Worm (Caenorhabditis elegans) whole organism, L1 larva: ENCODE data around the gene fmi-1.
A peak's percentile ranks its signal among the peaks of the same experiment; 100 is the strongest.

ENCODE experiments used
- C04F5.9 ChIP-seq: sonication (generic microtip); optimal IDR thresholded peaks from 2 replicates; lab custom pipeline; 2016; ENCODE audit warnings: missing genetic modification characterization, missing compliant biosample characterization
- C16A3.4 ChIP-seq: fragments of 150-350 bp; optimal IDR thresholded peaks from 2 replicates; lab custom pipeline; 2014; ENCODE audit warnings: missing biosample characterization, missing genetic modification characterization
- C34B4.2 ChIP-seq: sonication (generic microtip); optimal IDR thresholded peaks from 2 replicates; lab custom pipeline; 2017; ENCODE audit warnings: mild to moderate bottlenecking, missing genetic modification characterization, missing compliant biosample characterization
- F16B12.6 ChIP-seq: fragments of 150-350 bp; optimal IDR thresholded peaks from 2 replicates; lab custom pipeline; 2014; ENCODE audit warnings: missing biosample characterization, missing genetic modification characterization
- Y116A8C.19 ChIP-seq: sonication (generic microtip); optimal IDR thresholded peaks from 2 replicates; lab custom pipeline; 2016; ENCODE audit warnings: missing compliant biosample characterization, missing genetic modification characterization, borderline replicate concordance
- aha-1 ChIP-seq: fragments of 150-350 bp; optimal IDR thresholded peaks from 2 replicates; lab custom pipeline; 2014; ENCODE audit warnings: missing biosample characterization, missing genetic modification characterization
- aly-2 ChIP-seq: fragments of 150-350 bp; optimal IDR thresholded peaks from 2 replicates; lab custom pipeline; 2014; ENCODE audit warnings: missing biosample characterization, missing genetic modification characterization
- blmp-1 ChIP-seq: fragments of 150-350 bp; optimal IDR thresholded peaks from 2 replicates; lab custom pipeline; 2014; ENCODE audit warnings: missing biosample characterization, missing genetic modification characterization
- ceh-63 ChIP-seq: fragments of 200-800 bp; sonication (Bioruptor generic); optimal IDR thresholded peaks from 2 replicates; lab custom pipeline; 2018; ENCODE audit warnings: mild to moderate bottlenecking, missing genetic modification characterization, missing compliant biosample characterization
- ceh-8 ChIP-seq: fragments of 200-800 bp; sonication (Bioruptor generic); optimal IDR thresholded peaks from 2 replicates; lab custom pipeline; 2018; ENCODE audit warnings: mild to moderate bottlenecking, missing genetic modification characterization, moderate library complexity, missing compliant biosample characterization
- ceh-82 ChIP-seq, 3 experiments: fragments of 150-350 bp in 1 of 3; sonication (generic microtip) in 2 of 3; optimal IDR thresholded peaks; 2 replicates each; lab custom pipeline; 2014 to 2017; ENCODE audit warnings: missing biosample characterization in 3 of 3, missing genetic modification characterization in 3 of 3
- dpl-1 ChIP-seq, 3 experiments: fragments of 150-350 bp in 2 of 3; sonication (generic microtip) in 1 of 3; optimal IDR thresholded peaks; 2 replicates each; lab custom pipeline; 2014 to 2017; ENCODE audit warnings: missing biosample characterization in 3 of 3, missing genetic modification characterization in 3 of 3, missing genetic modification reagents in 3 of 3
- egl-13 ChIP-seq: sonication (generic microtip); optimal IDR thresholded peaks from 2 replicates; lab custom pipeline; 2016; ENCODE audit warnings: missing genotype, missing genetic modification reagents, missing genetic modification characterization, missing compliant biosample characterization
- egl-27 ChIP-seq, 2 experiments: fragments of 150-350 bp in 1 of 2; sonication (generic microtip); optimal IDR thresholded peaks; 3 replicates each; lab custom pipeline; 2017 to 2018; ENCODE audit warnings: missing biosample characterization in 2 of 2, missing genetic modification characterization in 2 of 2, missing genetic modification reagents in 2 of 2
- elt-2 ChIP-seq: sonication (generic microtip); optimal IDR thresholded peaks from 2 replicates; lab custom pipeline; 2016; ENCODE audit warnings: missing genetic modification characterization, mild to moderate bottlenecking, inconsistent platforms, missing compliant biosample characterization, missing genetic modification reagents
- fkh-10 ChIP-seq: sonication (generic microtip); optimal IDR thresholded peaks from 2 replicates; lab custom pipeline; 2017; ENCODE audit warnings: missing biosample characterization, missing genetic modification reagents, missing genetic modification characterization
- fkh-8 ChIP-seq: sonication (generic microtip); optimal IDR thresholded peaks from 2 replicates; lab custom pipeline; 2016; ENCODE audit warnings: mild to moderate bottlenecking, missing genetic modification characterization, missing compliant biosample characterization
- fos-1 ChIP-seq: fragments of 150-350 bp; optimal IDR thresholded peaks from 2 replicates; lab custom pipeline; 2014; ENCODE audit warnings: missing biosample characterization, missing genetic modification characterization
- grh-1 ChIP-seq: fragments of 200-800 bp; sonication (Bioruptor generic); IDR thresholded peaks from 2 replicates; pipeline ENCODE4 v1.3.6; 2022; ENCODE audit warnings: missing genetic modification reagents, missing genetic modification characterization, missing compliant biosample characterization
- hlh-17 ChIP-seq: fragments of 200-800 bp; sonication (Bioruptor generic); optimal IDR thresholded peaks from 2 replicates; lab custom pipeline; 2018; ENCODE audit warnings: missing genetic modification characterization, mild to moderate bottlenecking, missing compliant biosample characterization, moderate library complexity, borderline replicate concordance
- hlh-4 ChIP-seq: sonication (generic microtip); optimal IDR thresholded peaks from 2 replicates; lab custom pipeline; 2016; ENCODE audit warnings: mild to moderate bottlenecking, missing genetic modification characterization, missing compliant biosample characterization
- jun-1 ChIP-seq: fragments of 150-350 bp; optimal IDR thresholded peaks from 2 replicates; lab custom pipeline; 2014; ENCODE audit warnings: missing biosample characterization, missing genetic modification reagents, missing genetic modification characterization
- lin-13 ChIP-seq: fragments of 150-350 bp; optimal IDR thresholded peaks from 2 replicates; lab custom pipeline; 2014; ENCODE audit warnings: missing biosample characterization, missing genetic modification reagents, missing genetic modification characterization
- lin-35 ChIP-seq, 2 experiments: fragments of 150-350 bp; optimal IDR thresholded peaks; 2 replicates each; lab custom pipeline; 2014; ENCODE audit warnings: missing biosample characterization in 2 of 2, missing genetic modification characterization in 2 of 2, missing genetic modification reagents in 2 of 2
- lir-3 ChIP-seq: sonication (generic microtip); optimal IDR thresholded peaks from 2 replicates; lab custom pipeline; 2016; ENCODE audit warnings: mild to moderate bottlenecking, missing genetic modification characterization, moderate library complexity, missing compliant biosample characterization; ENCODE audit not compliant: poor library complexity
- mab-9 ChIP-seq: fragments of 200-800 bp; sonication (Bioruptor generic); IDR thresholded peaks from 2 replicates; pipeline ENCODE4 v1.3.6; 2022; ENCODE audit warnings: missing genetic modification reagents, missing genetic modification characterization, missing compliant biosample characterization
- mef-2 ChIP-seq: fragments of 150-350 bp; optimal IDR thresholded peaks from 2 replicates; lab custom pipeline; 2014; ENCODE audit warnings: missing biosample characterization, missing genetic modification characterization
- mep-1 ChIP-seq: fragments of 150-350 bp; optimal IDR thresholded peaks from 2 replicates; lab custom pipeline; 2014; ENCODE audit warnings: missing biosample characterization, missing genetic modification characterization
- nhr-19 ChIP-seq: fragments of 200-800 bp; sonication (Bioruptor generic); conservative IDR thresholded peaks from 2 replicates; pipeline ENCODE4 v1.3.6; 2022; ENCODE audit warnings: missing genetic modification characterization, missing compliant biosample characterization
- nhr-20 ChIP-seq: sonication (generic microtip); optimal IDR thresholded peaks from 2 replicates; lab custom pipeline; 2016; ENCODE audit warnings: mild to moderate bottlenecking, missing genetic modification characterization, missing compliant biosample characterization
- nhr-28 ChIP-seq: fragments of 150-350 bp; optimal IDR thresholded peaks from 2 replicates; lab custom pipeline; 2014; ENCODE audit warnings: missing biosample characterization, missing genetic modification characterization
- nhr-47 ChIP-seq: sonication (generic microtip); optimal IDR thresholded peaks from 2 replicates; lab custom pipeline; 2016; ENCODE audit warnings: mild to moderate bottlenecking, missing genetic modification characterization, moderate library complexity, missing compliant biosample characterization
- nhr-71 ChIP-seq: sonication (generic microtip); optimal IDR thresholded peaks from 2 replicates; lab custom pipeline; 2016; ENCODE audit warnings: mild to moderate bottlenecking, missing genetic modification characterization, moderate library complexity, missing compliant biosample characterization
- nhr-76 ChIP-seq: sonication (generic microtip); optimal IDR thresholded peaks from 2 replicates; lab custom pipeline; 2017; ENCODE audit warnings: missing biosample characterization, missing genetic modification characterization
- nhr-77 ChIP-seq: fragments of 150-350 bp; optimal IDR thresholded peaks from 2 replicates; lab custom pipeline; 2014; ENCODE audit warnings: missing biosample characterization, missing genetic modification characterization
- nhr-84 ChIP-seq: sonication (generic microtip); optimal IDR thresholded peaks from 2 replicates; lab custom pipeline; 2017; ENCODE audit warnings: missing biosample characterization, missing genetic modification characterization
- pag-3 ChIP-seq: sonication (generic microtip); optimal IDR thresholded peaks from 2 replicates; lab custom pipeline; 2017; ENCODE audit warnings: missing genetic modification characterization, mild to moderate bottlenecking, missing compliant biosample characterization, antibody characterized with exemption, borderline replicate concordance; ENCODE audit not compliant: insufficient read depth
- pqm-1 ChIP-seq: sonication (generic microtip); optimal IDR thresholded peaks from 3 replicates; lab custom pipeline; 2017; ENCODE audit warnings: missing biosample characterization, missing genetic modification characterization
- rnt-1 ChIP-seq: sonication (generic microtip); optimal IDR thresholded peaks from 2 replicates; lab custom pipeline; 2016; ENCODE audit warnings: mild to moderate bottlenecking, missing genetic modification characterization, moderate library complexity, missing compliant biosample characterization
- snu-23 ChIP-seq: sonication (generic microtip); optimal IDR thresholded peaks from 2 replicates; lab custom pipeline; 2016; ENCODE audit warnings: missing genetic modification characterization, missing compliant biosample characterization
- sox-4 ChIP-seq: sonication (generic microtip); optimal IDR thresholded peaks from 2 replicates; lab custom pipeline; 2016; ENCODE audit warnings: missing genetic modification characterization, missing compliant biosample characterization
- sptf-1 ChIP-seq: fragments of 150-350 bp; optimal IDR thresholded peaks from 2 replicates; lab custom pipeline; 2014; ENCODE audit warnings: missing biosample characterization, missing genetic modification characterization
- swsn-7 ChIP-seq: sonication (generic microtip); optimal IDR thresholded peaks from 2 replicates; lab custom pipeline; 2016; ENCODE audit warnings: missing genetic modification characterization, missing compliant biosample characterization
- tbx-2 ChIP-seq: sonication (generic microtip); optimal IDR thresholded peaks from 2 replicates; lab custom pipeline; 2016; ENCODE audit warnings: missing genetic modification characterization, missing compliant biosample characterization
- tlp-1 ChIP-seq: fragments of 150-350 bp; optimal IDR thresholded peaks from 2 replicates; lab custom pipeline; 2014; ENCODE audit warnings: missing biosample characterization, missing genetic modification characterization
- unc-30 ChIP-seq: sonication (generic microtip); optimal IDR thresholded peaks from 2 replicates; lab custom pipeline; 2017; ENCODE audit warnings: missing biosample characterization, missing genetic modification characterization
- unc-62 ChIP-seq: fragments of 150-350 bp; optimal IDR thresholded peaks from 2 replicates; lab custom pipeline; 2014; ENCODE audit warnings: missing biosample characterization, missing genetic modification reagents, missing genetic modification characterization
- unc-98 ChIP-seq: fragments of 200-800 bp; sonication (Bioruptor generic); IDR thresholded peaks from 2 replicates; pipeline ENCODE4 v1.3.6; 2022; ENCODE audit warnings: missing genetic modification characterization, missing compliant biosample characterization
- vab-15 ChIP-seq: sonication (generic microtip); optimal IDR thresholded peaks from 2 replicates; lab custom pipeline; 2017; ENCODE audit warnings: missing genotype, mild to moderate bottlenecking, missing genetic modification characterization, missing compliant biosample characterization
- xbp-1 ChIP-seq: sonication (generic microtip); optimal IDR thresholded peaks from 2 replicates; lab custom pipeline; 2016; ENCODE audit warnings: missing genetic modification characterization, missing compliant biosample characterization
- zag-1 ChIP-seq: fragments of 150-350 bp; optimal IDR thresholded peaks from 2 replicates; lab custom pipeline; 2014; ENCODE audit warnings: missing biosample characterization, missing genetic modification characterization
- zip-4 ChIP-seq: fragments of 200-800 bp; sonication (Bioruptor generic); optimal IDR thresholded peaks from 2 replicates; lab custom pipeline; 2018; ENCODE audit warnings: mild to moderate bottlenecking, missing genetic modification characterization, moderate library complexity, missing compliant biosample characterization
- ztf-4 ChIP-seq: fragments of 150-350 bp; optimal IDR thresholded peaks from 2 replicates; lab custom pipeline; 2014; ENCODE audit warnings: missing biosample characterization, missing genetic modification characterization

fmi-1 gene

DNA sequence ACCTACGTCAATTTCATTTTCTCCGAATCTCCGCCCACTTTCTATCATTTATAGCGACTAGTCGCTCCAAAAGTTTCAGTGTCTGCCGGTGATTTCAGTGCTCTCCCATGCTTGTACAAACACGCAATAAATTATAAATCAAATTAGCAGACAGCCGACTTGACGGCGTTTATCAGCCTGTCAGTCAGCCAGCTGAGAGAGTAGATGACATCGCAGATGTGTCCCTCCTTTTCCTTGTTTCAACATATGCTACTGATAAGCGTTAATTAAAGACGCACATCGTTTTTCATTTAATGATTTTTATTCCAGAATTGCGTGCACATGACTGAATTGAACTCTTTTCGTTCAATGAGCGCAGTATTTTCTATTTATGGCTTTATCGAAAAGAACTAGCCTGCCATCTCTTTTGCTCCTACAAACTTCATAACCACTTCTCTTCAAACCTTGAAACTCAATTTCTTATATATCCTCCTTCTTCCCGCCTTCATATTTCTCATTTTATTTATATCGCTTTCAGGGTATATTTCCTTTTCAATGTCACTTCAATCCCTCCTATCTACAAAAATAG lies 24.4 kb downstream of the fmi-1 start, which contains the start of gene lap-2:
TSS of gene lap-2 (plus strand) at position 518 of the 568 bp plus-strand sequence.
- no peak for TF ChIP-seq lin-13 (GFP tag; lab: Kevin White, UChicago)
- TF ChIP-seq nhr-76 (tag; lab: Kevin White, UChicago), result no peak
- no peak for TF ChIP-seq snu-23 (GFP tag; lab: Kevin White, UChicago)
- no peak for TF ChIP-seq sox-4 (tag; lab: Kevin White, UChicago)
- TF ChIP-seq jun-1 (tag; lab: Kevin White, UChicago), result peak; percentile 5
- no peak for TF ChIP-seq nhr-84 (tag; lab: Kevin White, UChicago)
- TF ChIP-seq egl-13 (tag; lab: Kevin White, UChicago), result no peak
- TF ChIP-seq C16A3.4 (tag; lab: Kevin White, UChicago), result no peak
- TF ChIP-seq blmp-1, result no peak
- TF ChIP-seq nhr-47 (tag; lab: Kevin White, UChicago), result no peak
- 0 out of 2 replicates have a peak, but pooled peaks have one; percentile 13 for TF ChIP-seq nhr-19 (GFP tag; lab: Robert Waterston, UW)
- no peak for TF ChIP-seq ceh-82 (tag; optimal IDR thresholded peaks at IDR 0.05; lab: Kevin White, UChicago)
- TF ChIP-seq mef-2 (tag; lab: Kevin White, UChicago), result no peak
- TF ChIP-seq hlh-4, result no peak
- TF ChIP-seq unc-30, result no peak
- TF ChIP-seq grh-1 (GFP tag; lab: Robert Waterston, UW), result no peak
- peak; percentile 21 for TF ChIP-seq pqm-1 (tag; lab: Kevin White, UChicago)
- TF ChIP-seq aha-1, result no peak
- TF ChIP-seq hlh-17, result no peak
- no peak for TF ChIP-seq mab-9 (GFP tag; lab: Robert Waterston, UW)
- no peak for TF ChIP-seq fos-1 (tag; lab: Kevin White, UChicago)
- no peak for TF ChIP-seq rnt-1 (tag; lab: Kevin White, UChicago)
- no peak for TF ChIP-seq F16B12.6
- TF ChIP-seq pag-3 (tag; lab: Kevin White, UChicago), result no peak
- TF ChIP-seq elt-2 (tag; lab: Kevin White, UChicago), result peak; percentile 91
- no peak for TF ChIP-seq zip-4 (GFP tag; lab: Kevin White, UChicago)
- TF ChIP-seq tbx-2 (tag; lab: Kevin White, UChicago), result no peak
- peak; percentile 54 for TF ChIP-seq nhr-71 (tag; lab: Kevin White, UChicago)
- TF ChIP-seq fkh-8 (tag; lab: Kevin White, UChicago), result no peak
- no peak for TF ChIP-seq ceh-8 (GFP tag; lab: Kevin White, UChicago)
- TF ChIP-seq sptf-1 (tag; lab: Kevin White, UChicago), result no peak
- no peak for TF ChIP-seq egl-27 (tag; optimal IDR thresholded peaks at IDR 0.05; lab: Kevin White, UChicago)
- TF ChIP-seq mep-1 (tag; lab: Kevin White, UChicago), result no peak
- TF ChIP-seq unc-62 (GFP tag; lab: Kevin White, UChicago), result no peak
- TF ChIP-seq xbp-1 (tag; lab: Kevin White, UChicago), result no peak
- no peak for TF ChIP-seq C04F5.9 (tag; lab: Kevin White, UChicago)
- TF ChIP-seq fkh-10 (GFP tag; lab: Kevin White, UChicago), result no peak
- peak; percentile 29 for TF ChIP-seq nhr-20 (tag; lab: Kevin White, UChicago)
- no peak for TF ChIP-seq C34B4.2 (tag; lab: Kevin White, UChicago)
- no peak for TF ChIP-seq swsn-7 (tag; lab: Kevin White, UChicago)
- no peak for TF ChIP-seq ceh-63 (GFP tag; lab: Kevin White, UChicago)
- peak in 1 of 2 experiments; percentile 39 for TF ChIP-seq lin-35 (GFP tag; optimal IDR thresholded peaks at IDR 0.05; lab: Kevin White, UChicago)
- TF ChIP-seq zag-1 (tag; lab: Kevin White, UChicago), result no peak
- TF ChIP-seq lir-3 (tag; lab: Kevin White, UChicago), result no peak
- TF ChIP-seq aly-2 (tag; lab: Kevin White, UChicago), result no peak
- TF ChIP-seq dpl-1 (GFP tag; optimal IDR thresholded peaks at IDR 0.05; lab: Kevin White, UChicago), result peak in 1 of 3 experiments; percentile 3
- TF ChIP-seq tlp-1 (tag; lab: Kevin White, UChicago), result no peak
- no peak for TF ChIP-seq unc-98
- TF ChIP-seq nhr-77 (tag; lab: Kevin White, UChicago), result no peak
- TF ChIP-seq Y116A8C.19, result no peak
- no peak for TF ChIP-seq nhr-28 (tag; lab: Kevin White, UChicago)
- no peak for TF ChIP-seq vab-15
- no peak for TF ChIP-seq ztf-4
